Worm (Caenorhabditis elegans): ENCODE results near the gene rpl-28.
A peak's percentile ranks its signal among the peaks of the same experiment; 100 is the strongest.

The rpl-28 gene

ce11 chrV:12696790-12697189 is 31.1 kb downstream of the rpl-28 start:
- TF ChIP-seq blmp-1 (tag; optimal IDR thresholded peaks at IDR 0.05) (no peak), efl-3 (GFP tag; optimal IDR thresholded peaks at IDR 0.05) (no peak), nhr-85 (tag) (no peak), mab-9 (GFP tag; IDR thresholded peaks at IDR 0.05) (no peak), lin-13 (GFP tag; optimal IDR thresholded peaks at IDR 0.05) (no peak), pqm-1 (tag; optimal IDR thresholded peaks at IDR 0.05) (no peak), lin-39 (tag; optimal IDR thresholded peaks at IDR 0.05) (no peak), fos-1 (tag; optimal IDR thresholded peaks at IDR 0.05) (no peak), ceh-90 (tag; optimal IDR thresholded peaks at IDR 0.05) (no peak), ceh-88 (GFP tag; IDR thresholded peaks at IDR 0.05) (no peak), ama-1 (optimal IDR thresholded peaks at IDR 0.05) (no peak), vab-15 (tag; optimal IDR thresholded peaks at IDR 0.05) (no peak)

- TF ChIP-seq blmp-1 (tag; optimal IDR thresholded peaks at IDR 0.05) (no peak), dpl-1 (GFP tag; optimal IDR thresholded peaks at IDR 0.05) (no peak), ces-1 (GFP tag; optimal IDR thresholded peaks at IDR 0.05) (no peak)
Measured at ce11 chrV:12695968-12696367, 31.9 kb downstream of the rpl-28 start, which contains the start of gene K10C8.4. Gene K10C8.4, plus strand, starts transcription at chrV:12696268.

- TF ChIP-seq mab-9 (GFP tag; IDR thresholded peaks at IDR 0.05), result no peak
- TF ChIP-seq nhr-19 (GFP tag; conservative IDR thresholded peaks at IDR 0.05), result no peak
- TF ChIP-seq efl-3 (GFP tag; optimal IDR thresholded peaks at IDR 0.05), result no peak
- no peak for TF ChIP-seq sup-37 (GFP tag; optimal IDR thresholded peaks at IDR 0.05)
- TF ChIP-seq nhr-237 (tag; optimal IDR thresholded peaks at IDR 0.05), result no peak
- no peak for TF ChIP-seq ceh-8 (GFP tag; optimal IDR thresholded peaks at IDR 0.05)
- no peak for TF ChIP-seq alr-1 (tag; optimal IDR thresholded peaks at IDR 0.05; ENCODE audit: borderline replicate concordance)
- no peak for TF ChIP-seq unc-86 (tag; optimal IDR thresholded peaks at IDR 0.05)
- TF ChIP-seq vab-15 (tag; optimal IDR thresholded peaks at IDR 0.05), result no peak
Measured at ce11 chrV:12695155-12695554, 32.8 kb downstream of the rpl-28 start, which contains the start of gene parn-1. Gene parn-1, minus strand, starts transcription at chrV:12695255.

- TF ChIP-seq ces-1 (GFP tag; optimal IDR thresholded peaks at IDR 0.05) (no peak), nhr-20 (tag; optimal IDR thresholded peaks at IDR 0.05) (peak; percentile 15), unc-62 (GFP tag; optimal IDR thresholded peaks at IDR 0.05) (no peak), hlh-17 (GFP tag; optimal IDR thresholded peaks at IDR 0.05; ENCODE audit: borderline replicate concordance) (no peak), nhr-90 (tag; optimal IDR thresholded peaks at IDR 0.05; ENCODE audit: poor library complexity) (peak; percentile 7), aha-1 (tag; optimal IDR thresholded peaks at IDR 0.05) (no peak), lin-14 (GFP tag; optimal IDR thresholded peaks at IDR 0.05) (no peak), elt-3 (tag; optimal IDR thresholded peaks at IDR 0.05) (no peak)
Measured at ce11 chrV:12683205-12683604, 44.7 kb downstream of the rpl-28 start.

ce11 chrV:12679807-12680206 is 48.1 kb downstream of the rpl-28 start, which contains the start of gene frpr-15:
Gene frpr-15, plus strand, starts transcription at chrV:12680107.
- peak; percentile 9 for TF ChIP-seq fkh-10 (GFP tag; optimal IDR thresholded peaks at IDR 0.05)
- no peak for TF ChIP-seq fkh-4 (tag; optimal IDR thresholded peaks at IDR 0.05; ENCODE audit: borderline replicate concordance)

ce11 chrV:12679292-12679691 is 48.6 kb downstream of the rpl-28 start:
- TF ChIP-seq dsc-1 (tag; optimal IDR thresholded peaks at IDR 0.05) (peak; percentile 64), isw-1 (GFP tag; IDR thresholded peaks at IDR 0.05) (no peak), ceh-8 (GFP tag; optimal IDR thresholded peaks at IDR 0.05) (peak; percentile 53), nhr-20 (tag; optimal IDR thresholded peaks at IDR 0.05) (no peak), pqm-1 (tag; optimal IDR thresholded peaks at IDR 0.05) (no peak)

All from whole organism, L1 larva.